Fruit fly (Drosophila melanogaster): ENCODE measurements around the gene Prosbeta5R2.
A peak's percentile ranks its signal among the peaks of the same experiment; 100 is the strongest.

The Prosbeta5R2 gene

DNA sequence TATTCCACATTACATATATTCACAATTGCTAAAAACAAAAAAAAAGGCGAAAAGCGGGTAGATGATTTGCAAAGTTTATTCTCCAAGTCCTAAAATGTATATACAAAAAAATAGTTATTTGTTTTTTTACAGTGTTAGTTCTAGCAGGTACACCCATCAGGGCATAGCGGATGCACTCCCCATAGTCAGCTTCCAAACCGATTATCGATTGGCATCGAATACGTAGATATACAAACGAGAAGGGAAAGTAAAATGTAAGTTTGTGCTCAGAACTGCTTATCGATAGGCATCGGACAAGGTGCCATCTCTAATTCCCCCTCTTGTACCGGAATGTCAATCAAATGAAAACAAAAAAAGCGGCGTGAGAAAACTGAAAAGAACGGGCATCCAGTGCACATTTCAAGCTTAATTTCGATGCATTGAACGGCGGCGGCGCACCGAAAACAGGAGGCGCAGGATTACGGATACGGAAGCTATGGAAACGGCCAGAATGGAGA lies 27.1 kb upstream of the Prosbeta5R2 start, which contains the start of gene CG5674 (continued):
- TF ChIP-seq brk (GFP tag; optimal IDR thresholded peaks at IDR 0.05): no peak

DNA sequence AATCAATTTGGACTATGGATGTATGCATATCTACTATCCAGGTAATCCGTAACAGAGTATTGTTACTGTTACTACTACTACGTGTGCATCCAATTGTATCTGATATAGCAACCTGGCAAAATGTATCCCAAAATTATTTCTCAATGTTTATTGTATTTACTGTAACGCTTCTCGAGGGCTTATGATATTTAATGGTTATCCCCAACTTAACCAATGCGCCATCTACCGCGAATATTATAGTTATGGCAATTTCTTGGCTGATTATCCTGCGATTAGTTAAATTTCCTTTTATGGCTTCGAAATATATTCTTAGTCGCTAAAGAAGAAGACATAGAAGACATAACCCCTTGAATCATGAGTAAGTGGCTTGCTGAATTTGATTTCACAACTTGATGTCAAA lies 26.5 kb upstream of the Prosbeta5R2 start:
- TF ChIP-seq fru (GFP tag; optimal IDR thresholded peaks at IDR 0.05) (no peak), ey (GFP tag; optimal IDR thresholded peaks at IDR 0.05) (no peak)

DNA sequence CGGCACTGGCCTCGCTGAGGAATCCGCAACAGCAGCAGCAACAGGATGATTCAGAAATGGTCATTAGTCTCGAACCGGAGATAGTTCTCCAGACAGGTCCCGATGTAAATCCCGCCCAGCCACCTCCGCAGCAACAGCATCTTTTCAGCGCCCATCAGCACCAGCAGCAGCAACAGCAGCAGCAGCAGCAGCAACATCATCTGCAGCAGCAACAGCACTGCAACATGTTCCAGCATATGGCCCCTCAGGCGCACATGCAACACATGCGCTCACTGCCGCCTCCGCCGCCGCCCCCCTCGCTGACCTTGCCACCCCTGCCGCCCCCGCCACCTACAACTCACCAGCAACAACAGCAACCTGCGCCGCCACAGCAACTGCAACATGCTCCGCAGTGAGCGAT lies 17.2 kb upstream of the Prosbeta5R2 start:
- peak; percentile 94 for TF ChIP-seq Dfd (GFP tag; optimal IDR thresholded peaks at IDR 0.05)
- TF ChIP-seq h (GFP tag; optimal IDR thresholded peaks at IDR 0.05): no peak
- no peak for TF ChIP-seq CG32264 (GFP tag; optimal IDR thresholded peaks at IDR 0.05)

DNA sequence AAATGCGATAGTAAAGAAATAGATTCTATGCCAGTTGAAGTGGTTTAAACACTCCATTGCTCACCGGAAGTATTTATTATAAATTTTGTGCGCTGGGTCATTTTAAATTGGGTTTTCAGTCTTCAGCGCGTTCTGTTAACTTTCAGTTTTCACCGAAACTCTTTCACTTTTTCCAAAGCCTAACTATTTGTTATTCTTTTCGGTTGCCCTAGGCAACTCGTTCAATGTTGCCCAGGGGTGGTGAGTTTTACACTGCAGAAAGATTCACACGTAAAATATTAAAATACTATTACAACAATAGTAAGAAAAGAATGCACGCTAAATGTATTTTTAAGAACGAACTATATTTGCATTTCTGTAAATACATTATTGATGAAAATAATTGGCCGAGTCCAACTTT lies 7.8 kb upstream of the Prosbeta5R2 start, which contains the start of gene btv:
Gene btv (minus strand): TSS at position 101 of the 400 bp plus-strand sequence.
- no peak for TF ChIP-seq Hnf4 (GFP tag; optimal IDR thresholded peaks at IDR 0.05)
- no peak for TF ChIP-seq Jra (GFP tag; optimal IDR thresholded peaks at IDR 0.05)
- TF ChIP-seq CrebA (GFP tag; optimal IDR thresholded peaks at IDR 0.05; ENCODE audit: borderline replicate concordance): no peak
- no peak for TF ChIP-seq Dif (GFP tag; optimal IDR thresholded peaks at IDR 0.05; ENCODE audit: partially characterized antibody)
- TF ChIP-seq Hr78 (GFP tag; optimal IDR thresholded peaks at IDR 0.05): no peak
- TF ChIP-seq N (GFP tag; optimal IDR thresholded peaks at IDR 0.05): no peak
- TF ChIP-seq rgr (GFP tag; optimal IDR thresholded peaks at IDR 0.05): no peak
- no peak for TF ChIP-seq brk (GFP tag; optimal IDR thresholded peaks at IDR 0.05)
- no peak for TF ChIP-seq Sp1 (GFP tag; optimal IDR thresholded peaks at IDR 0.05)
- TF ChIP-seq tai (GFP tag; optimal IDR thresholded peaks at IDR 0.05): no peak
- no peak for TF ChIP-seq Hr83 (GFP tag; optimal IDR thresholded peaks at IDR 0.05; ENCODE audit: poor library complexity, severe bottlenecking)
- no peak for TF ChIP-seq sv (GFP tag; optimal IDR thresholded peaks at IDR 0.05)
- no peak for TF ChIP-seq dl (GFP tag; optimal IDR thresholded peaks at IDR 0.05; ENCODE audit: insufficient read depth in 1 of 2, partially characterized antibody in 2 of 2)
- no peak for TF ChIP-seq fru (GFP tag; optimal IDR thresholded peaks at IDR 0.05)
- TF ChIP-seq dmrt93B (GFP tag; optimal IDR thresholded peaks at IDR 0.05): no peak
- TF ChIP-seq Mio (GFP tag; optimal IDR thresholded peaks at IDR 0.05): no peak
- TF ChIP-seq CG9705 (GFP tag; optimal IDR thresholded peaks at IDR 0.05): no peak

DNA sequence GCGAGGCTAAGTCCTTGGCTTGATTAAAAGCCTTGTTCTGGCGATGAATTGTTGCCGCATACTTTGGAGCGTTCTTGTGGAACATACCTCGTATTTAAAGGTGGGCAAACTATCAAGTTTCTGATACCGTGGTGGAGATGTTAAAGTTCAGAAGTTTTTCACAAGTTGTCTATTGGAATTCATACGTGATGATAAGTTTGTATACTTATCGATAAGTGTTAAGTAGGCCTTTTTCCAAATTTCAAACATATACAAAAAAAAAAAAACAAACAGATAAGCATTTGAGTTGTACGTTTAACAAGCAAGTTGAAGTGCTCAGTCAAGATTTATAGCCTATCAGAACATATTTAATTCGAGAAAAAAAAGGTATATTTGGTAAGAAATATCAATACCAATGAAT lies 4.1 kb upstream of the Prosbeta5R2 start, which contains the start of gene CG5681:
Gene CG5681 (plus strand): TSS at position 301 of the 400 bp plus-strand sequence.
- TF ChIP-seq brk (GFP tag; optimal IDR thresholded peaks at IDR 0.05) (no peak), dmrt93B (GFP tag; optimal IDR thresholded peaks at IDR 0.05) (no peak), OdsH (GFP tag; optimal IDR thresholded peaks at IDR 0.05) (no peak), N (GFP tag; optimal IDR thresholded peaks at IDR 0.05) (no peak), Hr83 (GFP tag; optimal IDR thresholded peaks at IDR 0.05; ENCODE audit: poor library complexity, severe bottlenecking) (no peak), lola (GFP tag; optimal IDR thresholded peaks at IDR 0.05) (no peak)

DNA sequence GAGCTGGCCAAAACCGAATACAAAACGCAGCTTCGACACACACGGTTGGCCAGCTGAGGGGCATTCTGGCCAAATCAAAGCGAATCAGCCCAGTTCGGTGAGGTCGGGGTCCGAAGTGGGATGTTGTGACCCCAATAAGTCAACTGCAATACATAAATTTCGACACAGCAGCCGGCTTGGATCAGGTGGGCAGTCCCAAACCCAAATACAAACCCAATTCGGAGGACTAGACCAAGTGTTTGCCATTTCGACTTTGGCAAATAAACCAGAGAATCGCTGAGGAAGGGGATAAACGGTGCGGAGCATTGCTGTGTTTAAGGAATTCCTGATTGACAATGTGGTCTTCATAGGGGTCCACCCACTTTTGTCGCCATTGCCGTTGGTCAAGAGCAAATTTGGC lies 1.3 kb upstream of the Prosbeta5R2 start:
- peak; percentile 49 for TF ChIP-seq Dfd (GFP tag; optimal IDR thresholded peaks at IDR 0.05)
- no peak for TF ChIP-seq CG32264 (GFP tag; optimal IDR thresholded peaks at IDR 0.05)
- TF ChIP-seq GATAd (GFP tag; optimal IDR thresholded peaks at IDR 0.05): no peak

DNA sequence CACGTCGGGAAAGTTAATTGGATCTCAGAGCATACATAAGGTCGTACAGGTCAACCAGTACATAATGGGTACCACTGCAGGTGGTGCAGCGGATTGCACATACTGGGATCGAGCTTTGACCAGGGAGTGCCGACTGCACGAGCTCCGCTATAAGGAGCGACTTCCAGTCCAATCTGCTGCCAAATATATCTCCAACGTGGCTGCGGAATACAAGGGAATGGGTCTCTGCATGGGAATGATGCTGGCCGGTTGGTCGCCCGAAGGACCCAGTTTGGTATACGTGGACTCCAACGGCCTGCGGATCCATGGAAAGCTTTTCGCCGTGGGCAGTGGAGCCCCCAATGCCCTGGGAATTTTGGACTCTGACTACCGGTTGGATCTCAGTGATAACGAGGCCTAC lies 553 bp downstream of the Prosbeta5R2 start:
- no peak for TF ChIP-seq ey (GFP tag; optimal IDR thresholded peaks at IDR 0.05)
- TF ChIP-seq N (GFP tag; optimal IDR thresholded peaks at IDR 0.05): no peak

DNA sequence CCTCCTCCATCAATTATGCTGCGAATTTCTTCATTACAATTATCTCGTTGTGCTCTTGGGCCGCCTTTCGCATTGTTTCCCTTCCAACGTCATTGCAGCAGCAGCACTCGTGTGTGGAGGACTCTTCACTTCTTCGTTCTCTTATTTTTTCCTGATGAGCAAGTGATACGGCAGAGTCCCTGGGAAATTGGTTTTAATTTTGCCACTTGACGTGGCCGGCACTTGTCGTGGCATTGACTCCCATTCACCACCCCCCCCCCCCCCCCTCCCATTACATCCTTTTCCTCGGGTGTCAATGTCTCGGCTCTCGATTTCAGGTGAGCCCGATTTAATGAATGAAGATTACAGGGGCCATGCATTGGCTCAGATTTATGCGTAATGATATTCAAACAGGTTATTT lies 11.9 kb downstream of the Prosbeta5R2 start:
- TF ChIP-seq N (GFP tag; optimal IDR thresholded peaks at IDR 0.05) (no peak), CG9705 (GFP tag; optimal IDR thresholded peaks at IDR 0.05) (no peak), CG32264 (GFP tag; optimal IDR thresholded peaks at IDR 0.05) (no peak), sv (GFP tag; optimal IDR thresholded peaks at IDR 0.05) (no peak), OdsH (GFP tag; optimal IDR thresholded peaks at IDR 0.05) (no peak), Hnf4 (GFP tag; optimal IDR thresholded peaks at IDR 0.05) (no peak), Dif (GFP tag; optimal IDR thresholded peaks at IDR 0.05; ENCODE audit: partially characterized antibody) (no peak), dmrt93B (GFP tag; optimal IDR thresholded peaks at IDR 0.05) (no peak)
